2 worm cellular contexts compared by ENCODE assay signal in genomic region chrV:8171688-8172087, ce11.
TF ChIP-seq lines count a peak whose summit lies in the region.

No protein-coding gene starts in this region.

TF ChIP-seq in whole organism, L1 larva, 84 proteins besides CTCF, POLR2A, EP300 and RAD21:
- no peak for TF ChIP-seq ztf-4 (tag; optimal IDR thresholded peaks at IDR 0.05; lab: Kevin White, UChicago)
- TF ChIP-seq fkh-4 (tag; optimal IDR thresholded peaks at IDR 0.05; lab: Kevin White, UChicago; ENCODE audit: borderline replicate concordance) = peak; percentile 69
- TF ChIP-seq mef-2 (tag; optimal IDR thresholded peaks at IDR 0.05; lab: Kevin White, UChicago) = no peak
- no peak for TF ChIP-seq rnt-1 (tag; optimal IDR thresholded peaks at IDR 0.05; lab: Kevin White, UChicago)
- peak; percentile 91 for TF ChIP-seq dsc-1 (tag; optimal IDR thresholded peaks at IDR 0.05; lab: Kevin White, UChicago)

TF ChIP-seq in whole organism, L2 larva, 48 proteins besides CTCF, POLR2A, EP300 and RAD21:
- no peak for TF ChIP-seq dmd-4 (tag; optimal IDR thresholded peaks at IDR 0.05; lab: Kevin White, UChicago)
- peak; percentile 42 for TF ChIP-seq unc-55 (GFP tag; optimal IDR thresholded peaks at IDR 0.05; lab: Kevin White, UChicago)
TF ChIP-seq in whole organism, L2 larva: peak in this region for 1.
